Worm (Caenorhabditis elegans) whole organism, young adult: Measurements from ENCODE around the gene fmil-1.
A peak's percentile ranks its signal among the peaks of the same experiment; 100 is the strongest.

Experiments used
- C06A6.2 ChIP-seq: fragments of 200-800 bp; sonication (Bioruptor generic); conservative IDR thresholded peaks from 2 replicates; pipeline ENCODE4 v1.3.6; 2022; ENCODE audit warnings: missing genetic modification characterization, missing compliant biosample characterization
- D2030.7 ChIP-seq: fragments of 200-800 bp; sonication (Bioruptor generic); IDR thresholded peaks from 2 replicates; pipeline ENCODE4 v1.3.6; 2022; ENCODE audit warnings: missing genetic modification reagents, missing genetic modification characterization, missing compliant biosample characterization
- F23B12.7 ChIP-seq: sonication (generic microtip); optimal IDR thresholded peaks from 2 replicates; lab custom pipeline; 2017; ENCODE audit warnings: missing genetic modification characterization, mild to moderate bottlenecking, missing compliant biosample characterization, antibody characterized with exemption, moderate library complexity; ENCODE audit not compliant: insufficient read depth
- F33H1.4 ChIP-seq: fragments of 200-800 bp; sonication (Bioruptor generic); IDR thresholded peaks from 2 replicates; pipeline ENCODE4 v1.3.6; 2022; ENCODE audit warnings: missing genetic modification reagents, missing genetic modification characterization, missing compliant biosample characterization
- F39B2.1 ChIP-seq: fragments of 200-800 bp; sonication (Bioruptor generic); IDR thresholded peaks from 2 replicates; pipeline ENCODE4 v1.3.6; 2022; ENCODE audit warnings: missing genetic modification reagents, missing genetic modification characterization, missing compliant biosample characterization
- F49E8.2 ChIP-seq: sonication (generic microtip); optimal IDR thresholded peaks from 3 replicates; lab custom pipeline; 2017; ENCODE audit warnings: missing genetic modification characterization, mild to moderate bottlenecking, missing compliant biosample characterization, antibody characterized with exemption, moderate library complexity; ENCODE audit not compliant: insufficient read depth
- F52B5.7 ChIP-seq: sonication (generic microtip); optimal IDR thresholded peaks from 2 replicates; lab custom pipeline; 2016; ENCODE audit warnings: mild to moderate bottlenecking, missing genetic modification characterization, missing compliant biosample characterization
- F55B11.4 ChIP-seq: sonication (generic microtip); optimal IDR thresholded peaks from 2 replicates; lab custom pipeline; 2016; ENCODE audit warnings: missing compliant biosample characterization, missing genetic modification characterization, borderline replicate concordance; ENCODE audit not compliant: insufficient read depth
- F57A8.1 ChIP-seq: fragments of 200-800 bp; sonication (Bioruptor generic); optimal IDR thresholded peaks from 2 replicates; lab custom pipeline; 2018; ENCODE audit warnings: mild to moderate bottlenecking, missing genetic modification characterization, moderate library complexity, missing compliant biosample characterization
- K11D2.4 ChIP-seq: fragments of 200-800 bp; sonication (Bioruptor generic); IDR thresholded peaks from 2 replicates; pipeline ENCODE4 v1.3.6; 2022; ENCODE audit warnings: missing genetic modification reagents, missing genetic modification characterization, missing compliant biosample characterization
- T26A5.8 ChIP-seq: sonication (generic microtip); optimal IDR thresholded peaks from 2 replicates; lab custom pipeline; 2016; ENCODE audit warnings: missing genetic modification characterization, missing compliant biosample characterization
- Y53G8AR.9 ChIP-seq: fragments of 200-800 bp; sonication (Bioruptor generic); conservative IDR thresholded peaks from 2 replicates; pipeline ENCODE4 v1.3.6; 2022; ENCODE audit warnings: missing genetic modification reagents, missing genetic modification characterization, missing compliant biosample characterization
- ZK185.1 ChIP-seq: sonication (generic microtip); optimal IDR thresholded peaks from 2 replicates; lab custom pipeline; 2016; ENCODE audit warnings: mild to moderate bottlenecking, missing genetic modification characterization, missing compliant biosample characterization; ENCODE audit not compliant: poor library complexity, severe bottlenecking
- akir-1 ChIP-seq: fragments of 200-800 bp; sonication (Bioruptor generic); optimal IDR thresholded peaks from 2 replicates; lab custom pipeline; 2018; ENCODE audit warnings: mild to moderate bottlenecking, missing genetic modification characterization, moderate library complexity, missing compliant biosample characterization
- attf-3 ChIP-seq: fragments of 200-800 bp; sonication (Bioruptor generic); conservative IDR thresholded peaks from 2 replicates; pipeline ENCODE4 v1.3.6; 2022; ENCODE audit warnings: missing genetic modification reagents, missing genetic modification characterization, missing compliant biosample characterization
- ceh-100 ChIP-seq: fragments of 200-800 bp; sonication (Bioruptor generic); IDR thresholded peaks from 2 replicates; pipeline ENCODE4 v1.3.6; 2022; ENCODE audit warnings: missing genetic modification reagents, missing genetic modification characterization, missing compliant biosample characterization
- ceh-79 ChIP-seq: sonication (generic microtip); optimal IDR thresholded peaks from 2 replicates; lab custom pipeline; 2017; ENCODE audit warnings: mild to moderate bottlenecking, missing genetic modification characterization, missing compliant biosample characterization
- egl-18 ChIP-seq: fragments of 200-800 bp; sonication (Bioruptor generic); IDR thresholded peaks from 2 replicates; pipeline ENCODE4 v1.3.6; 2022; ENCODE audit warnings: missing genetic modification reagents, missing genetic modification characterization, missing compliant biosample characterization
- gei-17 ChIP-seq: fragments of 200-800 bp; sonication (Bioruptor generic); optimal IDR thresholded peaks from 2 replicates; lab custom pipeline; 2018; ENCODE audit warnings: mild to moderate bottlenecking, missing genetic modification characterization, missing compliant biosample characterization
- hlh-26 ChIP-seq: fragments of 200-800 bp; sonication (Bioruptor generic); conservative IDR thresholded peaks from 2 replicates; pipeline ENCODE4 v1.3.6; 2022; ENCODE audit warnings: missing genetic modification reagents, missing genetic modification characterization, missing compliant biosample characterization
- hmg-20 ChIP-seq: fragments of 200-800 bp; sonication (Bioruptor generic); IDR thresholded peaks from 2 replicates; pipeline ENCODE4 v1.3.6; 2022; ENCODE audit warnings: missing genetic modification reagents, missing genetic modification characterization, missing compliant biosample characterization
- hrde-1 ChIP-seq: sonication (generic microtip); optimal IDR thresholded peaks from 2 replicates; lab custom pipeline; 2016; ENCODE audit warnings: missing genetic modification characterization, mild to moderate bottlenecking, missing compliant biosample characterization, moderate library complexity, missing genotype, missing genetic modification reagents, borderline replicate concordance
- hsf-1 ChIP-seq: fragments of 200-800 bp; sonication (Bioruptor generic); IDR thresholded peaks from 2 replicates; pipeline ENCODE4 v1.3.6; 2022; ENCODE audit warnings: missing genetic modification reagents, missing genetic modification characterization, missing compliant biosample characterization
- lag-1 ChIP-seq: fragments of 200-800 bp; sonication (Bioruptor generic); IDR thresholded peaks from 2 replicates; pipeline ENCODE4 v1.3.6; 2022; ENCODE audit warnings: missing genetic modification reagents, missing genetic modification characterization, missing compliant biosample characterization
- let-607 ChIP-seq, 2 experiments: fragments of 200-800 bp in 1 of 2; sonication (Bioruptor generic) in 1 of 2; sonication (generic microtip) in 1 of 2; optimal IDR thresholded peaks; 2 replicates each; lab custom pipeline; 2016 to 2018; ENCODE audit warnings: mild to moderate bottlenecking in 2 of 2, missing compliant biosample characterization in 2 of 2, missing genetic modification characterization in 2 of 2, moderate library complexity in 2 of 2, missing genotype in 1 of 2
- lin-35 ChIP-seq, 3 experiments: fragments of 150-350 bp in 2 of 3; sonication (generic microtip) in 1 of 3; optimal IDR thresholded peaks; 2 replicates each; lab custom pipeline; 2014 to 2018; ENCODE audit warnings: missing biosample characterization in 3 of 3, missing genetic modification characterization in 3 of 3, missing genetic modification reagents in 3 of 3
- lin-40 ChIP-seq: sonication (generic microtip); optimal IDR thresholded peaks from 2 replicates; lab custom pipeline; 2016; ENCODE audit warnings: missing genetic modification characterization, mild to moderate bottlenecking, missing compliant biosample characterization, missing genotype, missing genetic modification reagents
- lsl-1 ChIP-seq: fragments of 200-800 bp; sonication (Bioruptor generic); optimal IDR thresholded peaks from 2 replicates; lab custom pipeline; 2018; ENCODE audit warnings: mild to moderate bottlenecking, missing genetic modification characterization, moderate library complexity, missing compliant biosample characterization
- madf-3 ChIP-seq: fragments of 200-800 bp; sonication (Bioruptor generic); IDR thresholded peaks from 2 replicates; pipeline ENCODE4 v1.3.6; 2022; ENCODE audit warnings: missing genetic modification reagents, missing genetic modification characterization, missing compliant biosample characterization
- madf-6 ChIP-seq: fragments of 200-800 bp; sonication (Bioruptor generic); IDR thresholded peaks from 2 replicates; pipeline ENCODE4 v1.3.6; 2022; ENCODE audit warnings: missing genetic modification reagents, missing genetic modification characterization, missing compliant biosample characterization
- madf-8 ChIP-seq: fragments of 200-800 bp; sonication (Bioruptor generic); conservative IDR thresholded peaks from 2 replicates; pipeline ENCODE4 v1.3.6; 2022; ENCODE audit warnings: missing genetic modification reagents, missing genetic modification characterization, missing compliant biosample characterization
- mes-4 ChIP-seq: sonication (generic microtip); optimal IDR thresholded peaks from 2 replicates; lab custom pipeline; 2016; ENCODE audit warnings: missing genotype, missing genetic modification characterization, missing compliant biosample characterization
- mxl-1 ChIP-seq: sonication (generic microtip); optimal IDR thresholded peaks from 2 replicates; lab custom pipeline; 2016; ENCODE audit warnings: missing genetic modification characterization, missing compliant biosample characterization
- nfya-1 ChIP-seq: sonication (generic microtip); optimal IDR thresholded peaks from 2 replicates; lab custom pipeline; 2017; ENCODE audit warnings: antibody characterized with exemption, missing compliant biosample characterization, missing genetic modification characterization, borderline replicate concordance; ENCODE audit not compliant: insufficient read depth
- nfya-2 ChIP-seq: fragments of 200-800 bp; sonication (Bioruptor generic); IDR thresholded peaks from 2 replicates; pipeline ENCODE4 v1.3.6; 2022; ENCODE audit warnings: missing genetic modification reagents, missing genetic modification characterization, missing compliant biosample characterization
- nhr-179 ChIP-seq: sonication (generic microtip); optimal IDR thresholded peaks from 2 replicates; lab custom pipeline; 2016; ENCODE audit warnings: mild to moderate bottlenecking, missing genetic modification characterization, missing compliant biosample characterization
- nhr-80 ChIP-seq: sonication (generic microtip); optimal IDR thresholded peaks from 2 replicates; lab custom pipeline; 2016; ENCODE audit warnings: missing genetic modification characterization, missing compliant biosample characterization
- rpc-1 ChIP-seq, 2 experiments: fragments of 150-350 bp in 1 of 2; sonication (generic microtip) in 1 of 2; optimal IDR thresholded peaks; 2 replicates each; lab custom pipeline; 2014 to 2018; ENCODE audit warnings: missing biosample characterization in 1 of 2, missing genetic modification characterization in 1 of 2, missing genetic modification reagents in 1 of 2, missing genotype in 1 of 2
- sptf-2 ChIP-seq: fragments of 200-800 bp; sonication (Bioruptor generic); optimal IDR thresholded peaks from 2 replicates; lab custom pipeline; 2018; ENCODE audit warnings: mild to moderate bottlenecking, missing genetic modification characterization, missing compliant biosample characterization
- tlf-1 ChIP-seq: fragments of 200-800 bp; sonication (Bioruptor generic); optimal IDR thresholded peaks from 2 replicates; lab custom pipeline; 2018; ENCODE audit warnings: mild to moderate bottlenecking, missing genetic modification characterization, missing compliant biosample characterization
- unc-62 ChIP-seq: fragments of 150-350 bp; optimal IDR thresholded peaks from 2 replicates; lab custom pipeline; 2014; ENCODE audit warnings: missing biosample characterization, missing genetic modification reagents, missing genetic modification characterization
- zfh-2 ChIP-seq: fragments of 200-800 bp; sonication (Bioruptor generic); conservative IDR thresholded peaks from 2 replicates; pipeline ENCODE4 v1.3.6; 2022; ENCODE audit warnings: missing genetic modification reagents, missing genetic modification characterization, missing compliant biosample characterization
- ztf-22 ChIP-seq: fragments of 200-800 bp; sonication (Bioruptor generic); optimal IDR thresholded peaks from 2 replicates; lab custom pipeline; 2018; ENCODE audit warnings: mild to moderate bottlenecking, missing genetic modification characterization, moderate library complexity, missing compliant biosample characterization
- ztf-25 ChIP-seq: fragments of 200-800 bp; sonication (Bioruptor generic); IDR thresholded peaks from 2 replicates; pipeline ENCODE4 v1.3.6; 2022; ENCODE audit warnings: missing genetic modification reagents, missing genetic modification characterization, missing compliant biosample characterization
- ztf-28 ChIP-seq: fragments of 200-800 bp; sonication (Bioruptor generic); IDR thresholded peaks from 2 replicates; pipeline ENCODE4 v1.3.6; 2022; ENCODE audit warnings: missing genetic modification reagents, missing genetic modification characterization, missing compliant biosample characterization
- ztf-3 ChIP-seq: fragments of 200-800 bp; sonication (Bioruptor generic); optimal IDR thresholded peaks from 2 replicates; lab custom pipeline; 2018; ENCODE audit warnings: mild to moderate bottlenecking, missing genetic modification characterization, missing compliant biosample characterization

The fmil-1 gene

ce11 chrIV:3648634-3649240 lies 19.8 kb downstream of the fmil-1 start, which contains the start of gene CC8.2 (continued):
- TF ChIP-seq ztf-3 (GFP tag; lab: Kevin White, UChicago) = no peak
- no peak for TF ChIP-seq F39B2.1 (GFP tag; lab: Robert Waterston, UW)
- TF ChIP-seq hrde-1 (tag; lab: Kevin White, UChicago) = no peak
- no peak for TF ChIP-seq nfya-2 (GFP tag; lab: Robert Waterston, UW)
- no peak for TF ChIP-seq lin-35 (GFP tag; optimal IDR thresholded peaks at IDR 0.05; lab: Kevin White, UChicago)
- TF ChIP-seq tlf-1 (GFP tag; lab: Kevin White, UChicago) = peak; percentile 28
- TF ChIP-seq mes-4 (tag; lab: Kevin White, UChicago) = no peak
- no peak for TF ChIP-seq nfya-1 (tag; lab: Kevin White, UChicago)
- no peak for TF ChIP-seq nhr-179 (tag; lab: Kevin White, UChicago)
- peak; percentile 38; the same call in 1 of the 2 replicates for TF ChIP-seq D2030.7 (GFP tag; lab: Robert Waterston, UW)
- TF ChIP-seq let-607 (tag; optimal IDR thresholded peaks at IDR 0.05; lab: Kevin White, UChicago) = no peak
- no peak for TF ChIP-seq sptf-2 (GFP tag; lab: Kevin White, UChicago)
- TF ChIP-seq madf-6 = peak; percentile 96
- no peak for TF ChIP-seq T26A5.8 (tag; lab: Kevin White, UChicago)
- peak; percentile 32; the same call in 1 of the 2 replicates for TF ChIP-seq F33H1.4
- TF ChIP-seq C06A6.2 = 0 out of 2 replicates have a peak, but pooled peaks have one; percentile 57
- TF ChIP-seq zfh-2 = peak; percentile 75
- TF ChIP-seq egl-18 (GFP tag; lab: Robert Waterston, UW) = no peak
- no peak for TF ChIP-seq gei-17 (GFP tag; lab: Kevin White, UChicago)
- no peak for TF ChIP-seq F52B5.7 (tag; lab: Kevin White, UChicago)
- TF ChIP-seq ztf-25 (GFP tag; lab: Robert Waterston, UW) = no peak
- no peak for TF ChIP-seq lsl-1 (GFP tag; lab: Kevin White, UChicago)
- TF ChIP-seq hsf-1 (GFP tag; lab: Robert Waterston, UW) = peak; percentile 59
- no peak for TF ChIP-seq ceh-79
- no peak for TF ChIP-seq rpc-1 (optimal IDR thresholded peaks at IDR 0.05; lab: Kevin White, UChicago)
- TF ChIP-seq rpc-1 (tag; optimal IDR thresholded peaks at IDR 0.05; lab: Kevin White, UChicago) = no peak
- TF ChIP-seq akir-1 (GFP tag; lab: Kevin White, UChicago) = no peak
- peak; percentile 92 for TF ChIP-seq madf-8 (GFP tag; lab: Robert Waterston, UW)
- TF ChIP-seq unc-62 = no peak
- TF ChIP-seq lin-40 = peak; percentile 15
- TF ChIP-seq ceh-100 (GFP tag; lab: Robert Waterston, UW) = no peak
- peak; percentile 21 for TF ChIP-seq nhr-80 (tag; lab: Kevin White, UChicago)
- TF ChIP-seq Y53G8AR.9 (GFP tag; lab: Robert Waterston, UW) = 0 out of 2 replicates have a peak, but pooled peaks have one; percentile 65
- no peak for TF ChIP-seq F55B11.4
- TF ChIP-seq ztf-22 = no peak
- TF ChIP-seq mxl-1 = no peak
- TF ChIP-seq hlh-26 (GFP tag; lab: Robert Waterston, UW) = no peak
- no peak for TF ChIP-seq F23B12.7 (tag; lab: Kevin White, UChicago)
- TF ChIP-seq hmg-20 (GFP tag; lab: Robert Waterston, UW) = no peak
- no peak for TF ChIP-seq F49E8.2 (tag; lab: Kevin White, UChicago)
- TF ChIP-seq attf-3 (GFP tag; lab: Robert Waterston, UW) = no peak
- no peak for TF ChIP-seq F57A8.1 (GFP tag; lab: Kevin White, UChicago)
- TF ChIP-seq madf-3 (GFP tag; lab: Robert Waterston, UW) = 0 out of 2 replicates have a peak, but pooled peaks have one; percentile 41
- no peak for TF ChIP-seq ztf-28 (GFP tag; lab: Robert Waterston, UW)
- TF ChIP-seq ZK185.1 = no peak
- no peak for TF ChIP-seq K11D2.4
- no peak for TF ChIP-seq lag-1 (GFP tag; lab: Robert Waterston, UW)
